Worm (Caenorhabditis elegans) whole organism, L3 larva: ENCODE results near the gene C27B7.7.

Experiments used
- ceh-28 ChIP-seq: fragments of 150-350 bp; optimal IDR thresholded peaks from 2 replicates; lab custom pipeline; 2014; ENCODE audit warnings: missing biosample characterization, missing genetic modification reagents, missing genetic modification characterization
- lin-15B ChIP-seq: fragments of 150-350 bp; optimal IDR thresholded peaks from 2 replicates; lab custom pipeline; 2014; ENCODE audit warnings: missing biosample characterization, missing genetic modification characterization
- nhr-67 ChIP-seq: fragments of 150-350 bp; optimal IDR thresholded peaks from 2 replicates; lab custom pipeline; 2014; ENCODE audit warnings: missing biosample characterization, missing genetic modification characterization
- nhr-76 ChIP-seq: fragments of 150-350 bp; sonication (generic microtip); optimal IDR thresholded peaks from 5 replicates; lab custom pipeline; 2014; ENCODE audit warnings: missing biosample characterization, missing genetic modification characterization
- pqm-1 ChIP-seq: fragments of 150-350 bp; optimal IDR thresholded peaks from 2 replicates; lab custom pipeline; 2017; ENCODE audit warnings: missing biosample characterization, missing genetic modification characterization, inconsistent platforms
- unc-39 ChIP-seq: sonication (generic microtip); optimal IDR thresholded peaks from 4 replicates; lab custom pipeline; 2017; ENCODE audit warnings: missing biosample characterization, missing genetic modification characterization
- unc-62 ChIP-seq: fragments of 150-350 bp; sonication (generic microtip); optimal IDR thresholded peaks from 4 replicates; lab custom pipeline; 2014; ENCODE audit warnings: missing biosample characterization, missing genetic modification reagents, missing genetic modification characterization

ce11 chrIV:8921956-8922355 lies 15.1 kb downstream of the C27B7.7 start, which contains the start of gene D1046.16:
- TF ChIP-seq unc-62 (GFP tag; lab: Kevin White, UChicago) (no peak), lin-15B (tag; lab: Kevin White, UChicago) (peak; percentile 49), ceh-28 (peak; percentile 68), nhr-67 (tag; lab: Kevin White, UChicago) (no peak), pqm-1 (tag; lab: Kevin White, UChicago) (no peak), nhr-76 (tag; lab: Kevin White, UChicago) (no peak), unc-39 (tag; lab: Kevin White, UChicago) (no peak)
